Worm (Caenorhabditis elegans): ENCODE measurements around the gene ZK380.6.

DNA sequence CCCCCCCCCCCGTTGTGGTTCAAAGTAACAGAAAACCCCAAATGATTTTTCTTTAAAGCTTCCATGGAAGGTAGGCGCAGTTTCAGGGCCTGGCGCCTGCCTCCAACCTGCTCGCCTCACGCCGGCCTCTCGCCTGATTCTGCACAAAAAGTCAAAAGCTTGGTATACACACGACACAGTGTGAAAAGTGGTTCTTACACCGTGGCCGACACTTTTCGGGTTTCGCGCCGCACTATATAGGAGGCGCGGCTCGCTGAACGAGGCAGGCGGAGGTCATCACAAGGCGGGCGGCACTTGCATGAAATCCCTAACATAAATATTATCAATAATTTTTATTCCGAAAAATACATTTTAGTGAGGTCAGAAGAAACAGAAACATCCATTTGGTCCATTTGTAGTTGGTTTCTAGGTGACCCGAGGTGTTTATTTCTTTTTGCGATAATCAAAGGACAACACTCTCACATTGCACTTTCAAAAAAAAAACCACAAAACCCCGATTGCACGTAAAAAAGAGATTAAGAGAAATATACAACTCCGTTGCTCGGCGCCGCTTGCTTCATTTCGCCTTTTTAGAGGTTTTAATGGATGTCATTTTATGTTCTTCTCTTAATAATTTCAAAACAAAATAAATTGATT lies 23.2 kb upstream of the ZK380.6 start, which contains the start of gene ZK380.2:
- TF ChIP-seq unc-62 (GFP tag; optimal IDR thresholded peaks at IDR 0.05), result no peak
- no peak for TF ChIP-seq nhr-76 (tag; optimal IDR thresholded peaks at IDR 0.05)
- no peak for TF ChIP-seq unc-39 (tag; optimal IDR thresholded peaks at IDR 0.05)
- TF ChIP-seq nhr-28 (tag; optimal IDR thresholded peaks at IDR 0.05), result no peak
- no peak for TF ChIP-seq blmp-1 (tag; optimal IDR thresholded peaks at IDR 0.05)
- no peak for TF ChIP-seq elt-1 (tag; optimal IDR thresholded peaks at IDR 0.05; ENCODE audit: borderline replicate concordance, insufficient read depth)
- TF ChIP-seq ztf-11 (tag; optimal IDR thresholded peaks at IDR 0.05), result no peak
- TF ChIP-seq lsy-2 (tag; optimal IDR thresholded peaks at IDR 0.05), result no peak
- no peak for TF ChIP-seq ces-1 (GFP tag; optimal IDR thresholded peaks at IDR 0.05)
- no peak for TF ChIP-seq mep-1 (tag; optimal IDR thresholded peaks at IDR 0.05)
- TF ChIP-seq snpc-4 (tag; optimal IDR thresholded peaks at IDR 0.05), result no peak
